Fruit fly (Drosophila melanogaster): ENCODE results near the gene Nf1.
A peak's percentile ranks its signal among the peaks of the same experiment; 100 is the strongest.

The Nf1 gene

dm6 chr3R:25999130-25999529, 16.3 kb downstream of the Nf1 start:
- TF ChIP-seq Sin3A (optimal IDR thresholded peaks at IDR 0.05) (no peak), Myc (optimal IDR thresholded peaks at IDR 0.05) (no peak), psq (optimal IDR thresholded peaks at IDR 0.05) (no peak), h (optimal IDR thresholded peaks at IDR 0.05) (no peak), insv (optimal IDR thresholded peaks at IDR 0.05) (no peak), ttk (optimal IDR thresholded peaks at IDR 0.05) (no peak)

- TF ChIP-seq ttk (optimal IDR thresholded peaks at IDR 0.05): no peak
- no peak for TF ChIP-seq insv (optimal IDR thresholded peaks at IDR 0.05)
- no peak for TF ChIP-seq Sin3A (optimal IDR thresholded peaks at IDR 0.05)
- no peak for TF ChIP-seq Myc (optimal IDR thresholded peaks at IDR 0.05)
- TF ChIP-seq psq (optimal IDR thresholded peaks at IDR 0.05): no peak
- no peak for TF ChIP-seq h (optimal IDR thresholded peaks at IDR 0.05)
These were observed 16.8 kb downstream of the Nf1 start for dm6 chr3R:25999611-26000010.

DNA sequence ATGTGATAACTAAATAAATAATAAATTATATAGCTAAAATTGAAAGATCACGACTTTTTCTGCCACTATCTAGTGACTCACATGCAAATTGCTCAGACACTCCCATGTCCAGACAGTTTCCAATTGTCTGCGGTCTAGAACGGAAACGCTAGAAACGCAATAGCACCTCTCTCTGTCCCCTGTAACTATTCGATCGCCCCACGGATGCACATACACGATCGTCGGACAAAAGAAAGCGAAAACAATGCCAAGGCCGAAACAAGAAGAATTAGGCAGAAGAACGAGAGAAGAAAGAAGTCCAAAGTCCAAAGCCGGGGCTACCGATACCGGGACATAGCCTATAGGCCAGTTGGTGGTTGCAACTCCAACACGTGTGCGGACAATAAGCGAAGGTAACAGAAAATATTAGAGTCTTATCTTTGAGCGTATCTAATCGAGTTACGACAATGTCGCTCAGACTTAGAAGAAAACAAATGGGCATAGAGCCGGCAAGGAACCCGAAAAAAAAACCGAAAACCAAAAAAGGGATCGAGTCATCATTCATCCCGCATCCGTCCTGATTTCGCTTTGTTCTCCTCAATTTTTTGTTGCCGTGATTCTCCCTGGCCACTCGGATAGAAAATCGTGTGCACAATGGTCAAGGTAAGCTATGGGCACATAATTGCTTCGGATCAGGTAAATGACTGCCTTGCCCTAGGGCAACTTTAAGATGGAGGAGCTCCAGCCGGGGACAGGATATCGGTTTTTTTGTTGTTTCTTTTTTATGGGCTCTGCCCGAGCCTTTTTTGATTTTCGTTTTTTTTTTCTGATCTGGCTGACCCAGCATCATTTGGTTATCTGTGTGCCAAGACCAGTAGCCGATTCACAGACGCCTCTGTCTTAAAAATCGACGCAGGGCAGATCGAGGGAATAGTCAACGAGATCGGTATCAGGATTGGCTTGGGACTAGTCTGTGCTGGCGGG, 18.2 kb downstream of the Nf1 start:
- TF ChIP-seq ttk (optimal IDR thresholded peaks at IDR 0.05) (no peak), insv (optimal IDR thresholded peaks at IDR 0.05) (no peak), Myc (optimal IDR thresholded peaks at IDR 0.05) (no peak), psq (optimal IDR thresholded peaks at IDR 0.05) (no peak)

- TF ChIP-seq Sin3A (optimal IDR thresholded peaks at IDR 0.05): no peak
- TF ChIP-seq h (optimal IDR thresholded peaks at IDR 0.05): no peak
- no peak for TF ChIP-seq Myc (optimal IDR thresholded peaks at IDR 0.05)
- no peak for TF ChIP-seq ttk (optimal IDR thresholded peaks at IDR 0.05)
- TF ChIP-seq insv (optimal IDR thresholded peaks at IDR 0.05): no peak
- no peak for TF ChIP-seq psq (optimal IDR thresholded peaks at IDR 0.05)
These were observed 19.2 kb downstream of the Nf1 start for dm6 chr3R:26002039-26002438.

- TF ChIP-seq Myc (optimal IDR thresholded peaks at IDR 0.05) (no peak), ttk (optimal IDR thresholded peaks at IDR 0.05) (no peak), h (optimal IDR thresholded peaks at IDR 0.05) (no peak), psq (optimal IDR thresholded peaks at IDR 0.05) (no peak), insv (optimal IDR thresholded peaks at IDR 0.05) (no peak), Sin3A (optimal IDR thresholded peaks at IDR 0.05) (no peak)
These were observed 19.9 kb downstream of the Nf1 start for dm6 chr3R:26002570-26003332.

- TF ChIP-seq psq (optimal IDR thresholded peaks at IDR 0.05) (no peak), ttk (optimal IDR thresholded peaks at IDR 0.05) (no peak), insv (optimal IDR thresholded peaks at IDR 0.05) (no peak), Sin3A (optimal IDR thresholded peaks at IDR 0.05) (no peak), Myc (optimal IDR thresholded peaks at IDR 0.05) (no peak)
These were observed 21.7 kb downstream of the Nf1 start for dm6 chr3R:26004377-26005000.

DNA sequence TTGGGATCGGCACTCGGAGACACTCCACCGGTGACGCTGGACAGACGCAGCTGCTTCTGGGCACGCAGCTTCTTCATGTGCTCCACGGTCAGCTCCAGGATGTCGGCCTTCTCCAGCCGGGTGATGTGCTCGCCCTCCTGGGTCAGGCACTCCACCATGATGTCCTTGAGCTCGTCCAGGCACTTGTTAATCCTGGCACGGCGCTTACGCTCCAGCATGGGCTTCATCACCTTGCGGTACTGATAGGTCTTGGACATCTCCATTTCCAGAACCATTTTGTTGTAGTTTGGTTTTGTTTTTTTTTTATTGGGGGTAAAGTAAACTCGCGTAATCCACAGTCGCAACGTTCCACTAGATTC, 22.8 kb downstream of the Nf1 start:
- TF ChIP-seq Sin3A (optimal IDR thresholded peaks at IDR 0.05): no peak
- no peak for TF ChIP-seq psq (optimal IDR thresholded peaks at IDR 0.05)
- TF ChIP-seq insv (optimal IDR thresholded peaks at IDR 0.05): no peak
- TF ChIP-seq h (optimal IDR thresholded peaks at IDR 0.05): no peak
- no peak for TF ChIP-seq Myc (optimal IDR thresholded peaks at IDR 0.05)
- no peak for TF ChIP-seq ttk (optimal IDR thresholded peaks at IDR 0.05)

DNA sequence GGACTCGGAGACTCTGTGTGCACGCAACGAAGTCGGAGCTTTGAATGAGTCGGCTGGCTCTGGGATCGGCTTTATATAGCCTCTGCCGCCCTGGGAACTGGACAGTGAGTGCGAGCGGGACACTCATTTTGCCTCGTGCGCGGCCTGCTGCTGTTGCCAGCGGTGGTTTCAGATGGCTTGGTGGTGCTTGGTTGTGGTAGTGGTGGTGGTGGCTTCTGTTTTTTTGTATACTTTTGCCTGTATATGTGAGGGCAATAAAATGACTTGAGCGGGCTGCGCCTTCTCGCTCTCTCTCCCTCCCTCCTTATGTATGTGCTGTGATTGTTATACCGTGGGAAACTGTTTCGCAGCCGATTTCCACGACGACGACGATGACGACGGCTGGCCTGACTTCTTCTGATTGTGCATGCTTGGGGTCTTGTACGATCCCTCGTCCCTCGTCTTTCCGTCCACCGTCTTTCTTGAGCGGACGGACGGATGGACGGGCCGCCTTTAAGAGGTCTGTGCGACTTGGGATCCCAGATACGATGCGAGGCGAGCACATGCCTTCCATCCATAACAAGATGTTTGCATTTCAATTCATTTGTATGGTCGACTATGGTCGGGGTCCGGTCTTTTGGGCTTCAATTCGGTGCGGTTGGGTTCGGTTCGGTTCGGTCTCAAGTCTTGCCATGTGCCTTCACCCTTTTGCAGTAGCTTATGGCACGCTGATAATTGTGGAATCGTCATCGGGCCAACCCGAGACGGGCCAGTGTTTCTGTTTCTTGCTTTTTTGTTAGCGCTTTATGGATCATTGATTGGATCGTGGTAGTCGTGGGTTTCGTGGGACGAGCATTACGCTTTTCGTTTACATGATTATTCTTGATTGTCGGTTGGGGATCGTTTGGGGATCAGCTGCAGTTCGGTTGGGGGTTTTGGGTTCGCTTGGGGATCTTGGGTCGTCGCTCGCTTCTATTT, 23.4 kb downstream of the Nf1 start:
- no peak for TF ChIP-seq ttk (optimal IDR thresholded peaks at IDR 0.05)
- TF ChIP-seq h (optimal IDR thresholded peaks at IDR 0.05): peak; percentile 91
- no peak for TF ChIP-seq psq (optimal IDR thresholded peaks at IDR 0.05)
- TF ChIP-seq Sin3A (optimal IDR thresholded peaks at IDR 0.05): no peak
- TF ChIP-seq Myc (optimal IDR thresholded peaks at IDR 0.05): no peak
- TF ChIP-seq insv (optimal IDR thresholded peaks at IDR 0.05): no peak

- TF ChIP-seq Myc (optimal IDR thresholded peaks at IDR 0.05) (no peak), h (optimal IDR thresholded peaks at IDR 0.05) (no peak), Sin3A (optimal IDR thresholded peaks at IDR 0.05) (no peak), insv (optimal IDR thresholded peaks at IDR 0.05) (no peak), psq (optimal IDR thresholded peaks at IDR 0.05) (no peak), ttk (optimal IDR thresholded peaks at IDR 0.05) (no peak)
These were observed 24.5 kb downstream of the Nf1 start for dm6 chr3R:26007298-26007697.

dm6 chr3R:26007964-26008868, 25.4 kb downstream of the Nf1 start:
- TF ChIP-seq Sin3A (optimal IDR thresholded peaks at IDR 0.05): no peak
- TF ChIP-seq h (optimal IDR thresholded peaks at IDR 0.05): no peak
- no peak for TF ChIP-seq insv (optimal IDR thresholded peaks at IDR 0.05)
- no peak for TF ChIP-seq ttk (optimal IDR thresholded peaks at IDR 0.05)
- no peak for TF ChIP-seq Myc (optimal IDR thresholded peaks at IDR 0.05)
- TF ChIP-seq psq (optimal IDR thresholded peaks at IDR 0.05): no peak

Data from Kc167 (cell line).